Fruit fly (Drosophila melanogaster) whole organism, embryonic: ENCODE measurements around the gene MAPk-Ak2.
A peak's percentile ranks its signal among the peaks of the same experiment; 100 is the strongest.

Experiments used
- Abd-B ChIP-seq: fragments of 200-800 bp; sonication (Bioruptor generic); optimal IDR thresholded peaks from 2 replicates; lab custom pipeline; 2018; ENCODE audit warnings: missing biosample characterization, mild to moderate bottlenecking, missing genetic modification characterization, moderate library complexity
- CG10209 ChIP-seq: fragments of 200-800 bp; sonication (Bioruptor generic); optimal IDR thresholded peaks from 3 replicates; lab custom pipeline; 2017; ENCODE audit warnings: missing biosample characterization, mild to moderate bottlenecking, missing genetic modification characterization, missing genetic modification reagents
- CG10274 ChIP-seq: fragments of 200-800 bp; sonication (Bioruptor generic); optimal IDR thresholded peaks from 3 replicates; lab custom pipeline; 2017; ENCODE audit warnings: missing biosample characterization, mild to moderate bottlenecking, missing genetic modification characterization
- CG11093 ChIP-seq: fragments of 200-800 bp; sonication (Bioruptor generic); IDR thresholded peaks from 3 replicates; pipeline ENCODE4 v1.3.6; 2022; ENCODE audit warnings: missing biosample characterization, missing genetic modification characterization
- CG12219 ChIP-seq: fragments of 200-800 bp; sonication (Bioruptor generic); optimal IDR thresholded peaks from 3 replicates; lab custom pipeline; 2018; ENCODE audit warnings: missing biosample characterization, mild to moderate bottlenecking, missing genetic modification characterization
- CG12744 ChIP-seq: fragments of 200-800 bp; sonication (Bioruptor generic); optimal IDR thresholded peaks from 2 replicates; lab custom pipeline; 2016; ENCODE audit warnings: missing biosample characterization, missing genetic modification characterization
- CG14860 ChIP-seq: fragments of 200-800 bp; sonication (Bioruptor generic); IDR thresholded peaks from 3 replicates; pipeline ENCODE4 v1.3.6; 2022; ENCODE audit warnings: missing biosample characterization, missing genetic modification characterization; ENCODE audit not compliant: partially characterized antibody
- CG15011 ChIP-seq: fragments of 200-800 bp; sonication (Bioruptor generic); optimal IDR thresholded peaks from 3 replicates; lab custom pipeline; 2018; ENCODE audit warnings: missing biosample characterization, mild to moderate bottlenecking, missing genetic modification characterization
- CG17359 ChIP-seq: fragments of 200-800 bp; sonication (Bioruptor generic); optimal IDR thresholded peaks from 3 replicates; lab custom pipeline; 2018; ENCODE audit warnings: missing biosample characterization, mild to moderate bottlenecking, missing genetic modification characterization, moderate library complexity
- CG18599 ChIP-seq: fragments of 200-800 bp; sonication (Bioruptor generic); optimal IDR thresholded peaks from 3 replicates; lab custom pipeline; 2017; ENCODE audit warnings: missing biosample characterization, missing genetic modification characterization, mild to moderate bottlenecking, moderate library complexity, missing genetic modification reagents
- CG18619 ChIP-seq: fragments of 200-800 bp; sonication (Bioruptor generic); optimal IDR thresholded peaks from 3 replicates; lab custom pipeline; 2017; ENCODE audit warnings: missing biosample characterization, mild to moderate bottlenecking, missing genetic modification characterization
- CG2120 ChIP-seq: fragments of 200-800 bp; sonication (Bioruptor generic); optimal IDR thresholded peaks from 3 replicates; lab custom pipeline; 2016; ENCODE audit warnings: missing biosample characterization, missing genetic modification characterization
- CG31224 ChIP-seq: fragments of 200-800 bp; sonication (Bioruptor generic); IDR thresholded peaks from 2 replicates; pipeline ENCODE4 v1.3.6; 2022; ENCODE audit warnings: missing biosample characterization, missing genetic modification characterization
- CG32532 ChIP-seq: fragments of 200-800 bp; sonication (Bioruptor generic); IDR thresholded peaks from 2 replicates; pipeline ENCODE4 v1.3.6; 2022; ENCODE audit warnings: missing biosample characterization, missing genetic modification characterization
- CG3847 ChIP-seq: fragments of 200-800 bp; sonication (Bioruptor generic); IDR thresholded peaks from 2 replicates; pipeline ENCODE4 v1.3.6; 2022; ENCODE audit warnings: missing biosample characterization, missing genetic modification characterization
- CG4820 ChIP-seq: fragments of 200-800 bp; sonication (Bioruptor generic); optimal IDR thresholded peaks from 3 replicates; lab custom pipeline; 2016; ENCODE audit warnings: missing biosample characterization, missing genetic modification characterization
- CG8388 ChIP-seq: fragments of 200-800 bp; sonication (Bioruptor generic); optimal IDR thresholded peaks from 2 replicates; lab custom pipeline; 2019; ENCODE audit warnings: missing biosample characterization, mild to moderate bottlenecking, missing genetic modification characterization, moderate library complexity
- CG9215 ChIP-seq: fragments of 200-800 bp; sonication (Bioruptor generic); IDR thresholded peaks from 2 replicates; pipeline ENCODE4 v1.3.6; 2022; ENCODE audit warnings: missing biosample characterization, missing genetic modification characterization
- CTCF ChIP-seq: fragments of 200-800 bp; sonication (Bioruptor generic); optimal IDR thresholded peaks from 2 replicates; lab custom pipeline; 2017; ENCODE audit warnings: missing biosample characterization, mild to moderate bottlenecking, missing genetic modification characterization, moderate library complexity
- CkIIα-i1 ChIP-seq: fragments of 200-800 bp; sonication (Bioruptor generic); IDR thresholded peaks from 2 replicates; pipeline ENCODE4 v1.3.6; 2022; ENCODE audit warnings: missing biosample characterization, missing genetic modification characterization
- Deaf1 ChIP-seq: fragments of 200-800 bp; optimal IDR thresholded peaks from 3 replicates; lab custom pipeline; 2019; ENCODE audit warnings: missing biosample characterization, mild to moderate bottlenecking, missing genetic modification characterization, moderate library complexity
- Doc3 ChIP-seq: fragments of 200-800 bp; sonication (Bioruptor generic); IDR thresholded peaks from 3 replicates; pipeline ENCODE4 v1.3.6; 2022; ENCODE audit warnings: missing biosample characterization, missing genetic modification characterization; ENCODE audit not compliant: partially characterized antibody
- Fer1 ChIP-seq: fragments of 200-800 bp; sonication (Bioruptor generic); optimal IDR thresholded peaks from 2 replicates; lab custom pipeline; 2017; ENCODE audit warnings: missing biosample characterization, mild to moderate bottlenecking, missing genetic modification characterization
- HHEX ChIP-seq: fragments of 200-800 bp; sonication (Bioruptor generic); optimal IDR thresholded peaks from 3 replicates; lab custom pipeline; 2017; ENCODE audit warnings: missing biosample characterization, mild to moderate bottlenecking, missing genetic modification characterization, missing genetic modification reagents
- Max ChIP-seq: fragments of 200-800 bp; sonication (Bioruptor generic); optimal IDR thresholded peaks from 2 replicates; lab custom pipeline; 2016; ENCODE audit warnings: missing biosample characterization, mild to moderate bottlenecking, missing genetic modification characterization
- NC2α ChIP-seq: fragments of 200-800 bp; sonication (Bioruptor generic); optimal IDR thresholded peaks from 2 replicates; lab custom pipeline; 2016; ENCODE audit warnings: missing biosample characterization, missing genetic modification characterization
- NfI ChIP-seq: fragments of 200-800 bp; sonication (Bioruptor generic); optimal IDR thresholded peaks from 3 replicates; lab custom pipeline; 2018; ENCODE audit warnings: missing biosample characterization, mild to moderate bottlenecking, missing genetic modification characterization, moderate library complexity
- Ptx1 ChIP-seq: fragments of 200-800 bp; sonication (Bioruptor generic); IDR thresholded peaks from 2 replicates; pipeline ENCODE4 v1.3.6; 2022; ENCODE audit warnings: missing biosample characterization, missing genetic modification characterization
- Sox102F ChIP-seq: fragments of 200-800 bp; sonication (Bioruptor generic); optimal IDR thresholded peaks from 2 replicates; lab custom pipeline; 2018; ENCODE audit warnings: missing biosample characterization, mild to moderate bottlenecking, missing genetic modification characterization, moderate library complexity
- Ssrp ChIP-seq: fragments of 200-800 bp; sonication (Bioruptor generic); optimal IDR thresholded peaks from 2 replicates; lab custom pipeline; 2018; ENCODE audit warnings: missing biosample characterization, mild to moderate bottlenecking, missing genetic modification characterization, moderate library complexity
- Stat92E ChIP-seq, 3 experiments: fragments of >200 bp in 2 of 3; fragments of 200-800 bp in 1 of 3; sonication (Bioruptor generic) in 1 of 3; optimal IDR thresholded peaks; 2 replicates each; lab custom pipeline; 2017 to 2019; ENCODE audit warnings: missing biosample characterization in 3 of 3, missing genetic modification characterization in 3 of 3, mild to moderate bottlenecking in 1 of 3, moderate library complexity in 1 of 3
- TFAM ChIP-seq: fragments of 200-800 bp; sonication (Bioruptor generic); optimal IDR thresholded peaks from 2 replicates; lab custom pipeline; 2017; ENCODE audit warnings: missing biosample characterization, missing genetic modification characterization, inconsistent platforms
- bab2 ChIP-seq: fragments of 200-800 bp; sonication (Bioruptor generic); optimal IDR thresholded peaks from 2 replicates; lab custom pipeline; 2016; ENCODE audit warnings: missing biosample characterization, missing genetic modification characterization
- bigmax ChIP-seq: fragments of 200-800 bp; sonication (Bioruptor generic); optimal IDR thresholded peaks from 2 replicates; lab custom pipeline; 2018; ENCODE audit warnings: missing biosample characterization, mild to moderate bottlenecking, missing genetic modification characterization
- cad ChIP-seq: fragments of >200 bp; optimal IDR thresholded peaks from 2 replicates; lab custom pipeline; 2017; ENCODE audit warnings: missing biosample characterization, missing genetic modification characterization
- crc ChIP-seq: fragments of 200-800 bp; sonication (Bioruptor generic); optimal IDR thresholded peaks from 2 replicates; lab custom pipeline; 2016; ENCODE audit warnings: missing biosample characterization, missing genetic modification characterization
- cwo ChIP-seq: fragments of 200-800 bp; sonication (Bioruptor generic); optimal IDR thresholded peaks from 3 replicates; lab custom pipeline; 2017; ENCODE audit warnings: missing biosample characterization, missing genetic modification characterization, mild to moderate bottlenecking, moderate library complexity, missing genetic modification reagents
- danr ChIP-seq: fragments of 200-800 bp; sonication (Bioruptor generic); IDR thresholded peaks from 2 replicates; pipeline ENCODE4 v1.3.6; 2022; ENCODE audit warnings: missing biosample characterization, missing genetic modification characterization
- dpn ChIP-seq, 2 experiments: fragments of 200-800 bp; sonication (Bioruptor generic); optimal IDR thresholded peaks; 3 replicates each; lab custom pipeline; 2016; ENCODE audit warnings: missing biosample characterization in 2 of 2, missing genetic modification characterization in 2 of 2
- eve ChIP-seq, 2 experiments: fragments of >200 bp; optimal IDR thresholded peaks; 2 replicates each; lab custom pipeline; 2017; ENCODE audit warnings: missing biosample characterization in 2 of 2, missing genetic modification characterization in 2 of 2
- eyg ChIP-seq: fragments of 200-800 bp; sonication (Bioruptor generic); optimal IDR thresholded peaks from 3 replicates; lab custom pipeline; 2016; ENCODE audit warnings: missing biosample characterization, missing genetic modification characterization
- ftz-f1 ChIP-seq: fragments of 200-800 bp; sonication (Bioruptor generic); optimal IDR thresholded peaks from 2 replicates; lab custom pipeline; 2016; ENCODE audit warnings: missing biosample characterization, missing genetic modification characterization
- gt ChIP-seq: fragments of 200-800 bp; sonication (Bioruptor generic); IDR thresholded peaks from 2 replicates; pipeline ENCODE4 v1.3.6; 2022; ENCODE audit warnings: missing biosample characterization, missing genetic modification characterization
- h ChIP-seq: fragments of >200 bp; optimal IDR thresholded peaks from 2 replicates; lab custom pipeline; 2017
- hbn ChIP-seq: fragments of 200-800 bp; sonication (Bioruptor generic); IDR thresholded peaks from 2 replicates; pipeline ENCODE4 v1.3.6; 2022; ENCODE audit warnings: missing biosample characterization, missing genetic modification characterization; ENCODE audit not compliant: partially characterized antibody
- lilli ChIP-seq: fragments of 200-800 bp; sonication (Bioruptor generic); optimal IDR thresholded peaks from 3 replicates; lab custom pipeline; 2016; ENCODE audit warnings: missing biosample characterization, missing genetic modification characterization
- luna ChIP-seq: fragments of 200-800 bp; sonication (Bioruptor generic); optimal IDR thresholded peaks from 2 replicates; lab custom pipeline; 2016; ENCODE audit warnings: missing biosample characterization, missing genetic modification characterization
- pum ChIP-seq: fragments of 200-800 bp; sonication (Bioruptor generic); optimal IDR thresholded peaks from 2 replicates; lab custom pipeline; 2016; ENCODE audit warnings: missing biosample characterization, missing genetic modification characterization
- sug ChIP-seq: fragments of 200-800 bp; optimal IDR thresholded peaks from 2 replicates; lab custom pipeline; 2019; ENCODE audit warnings: missing biosample characterization, mild to moderate bottlenecking, missing genetic modification characterization, moderate library complexity
- tx ChIP-seq: fragments of 200-800 bp; sonication (Bioruptor generic); optimal IDR thresholded peaks from 2 replicates; lab custom pipeline; 2016; ENCODE audit warnings: missing biosample characterization, missing genetic modification characterization
- usp ChIP-seq: fragments of >200 bp; optimal IDR thresholded peaks from 2 replicates; lab custom pipeline; 2017; ENCODE audit warnings: missing biosample characterization, missing genetic modification characterization

The MAPk-Ak2 gene

DNA sequence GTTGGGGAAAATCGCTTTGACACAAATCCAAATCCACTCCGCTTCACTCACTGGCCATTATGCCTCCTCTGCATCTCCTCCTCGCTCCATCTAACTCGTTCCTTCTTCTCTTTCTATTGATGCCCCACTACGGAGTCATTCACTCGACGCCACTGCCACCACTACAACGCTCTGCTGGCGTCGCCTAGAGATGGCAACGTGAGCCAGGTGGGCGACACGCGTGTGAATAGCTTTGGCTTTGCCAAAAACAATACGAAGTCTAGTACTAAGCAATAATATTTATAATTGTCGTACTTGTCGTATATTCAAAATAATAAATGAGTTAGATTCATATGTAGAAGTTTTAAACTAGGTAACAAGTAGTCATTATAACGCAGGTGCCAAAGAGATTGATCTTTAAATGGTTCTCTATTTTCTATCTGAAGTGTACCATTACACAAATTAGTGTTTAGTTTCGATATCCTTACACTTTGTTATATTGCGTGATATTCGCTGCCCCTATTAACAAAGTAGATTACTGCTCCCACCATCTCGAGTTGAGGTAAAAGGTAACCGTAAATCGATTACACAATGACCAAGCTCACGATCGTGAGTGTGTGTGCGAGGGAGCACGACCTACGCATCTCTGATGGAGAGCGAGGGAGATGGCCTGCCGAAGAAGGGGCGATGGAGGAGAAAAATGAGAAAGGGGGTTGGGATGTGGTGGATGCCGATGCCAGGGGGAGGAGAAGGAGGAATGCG lies 18.8 kb downstream of the MAPk-Ak2 start (continued):
- TF ChIP-seq usp (GFP tag; lab: Kevin White, UChicago) (no peak), h (lab: Kevin White, UChicago) (no peak), Deaf1 (tag; lab: Kevin White, UChicago) (no peak), CG12219 (no peak), hbn (GFP tag; lab: Robert Waterston, UW) (peak; percentile 47), HHEX (GFP tag; lab: Kevin White, UChicago) (no peak), CG3847 (no peak), pum (peak; percentile 10), CG18619 (GFP tag; lab: Kevin White, UChicago) (no peak), TFAM (GFP tag; lab: Kevin White, UChicago) (no peak), crc (GFP tag; lab: Kevin White, UChicago) (no peak), lilli (GFP tag; lab: Kevin White, UChicago) (peak; percentile 57), CG8388 (GFP tag; lab: Kevin White, UChicago) (no peak), CG2120 (GFP tag; lab: Kevin White, UChicago) (peak; percentile 66), cwo (no peak), Abd-B (no peak), CkIIα-i1 (no peak), Sox102F (GFP tag; lab: Kevin White, UChicago) (no peak), bab2 (GFP tag; lab: Kevin White, UChicago) (no peak), eve (GFP tag; optimal IDR thresholded peaks at IDR 0.05; lab: Kevin White, UChicago) (no peak), bigmax (GFP tag; lab: Kevin White, UChicago) (no peak), Fer1 (GFP tag; lab: Kevin White, UChicago) (no peak), tx (GFP tag; lab: Kevin White, UChicago) (no peak), gt (GFP tag; lab: Robert Waterston, UW) (no peak), sug (no peak), CG32532 (GFP tag; lab: Robert Waterston, UW) (peak; percentile 38), CG14860 (GFP tag; lab: Robert Waterston, UW) (peak; percentile 62; the same call in 1 of the 3 replicates), NC2α (no peak), Max (no peak), CG9215 (GFP tag; lab: Robert Waterston, UW) (peak; percentile 12; the same call in 1 of the 2 replicates), danr (GFP tag; lab: Robert Waterston, UW) (no peak), Ptx1 (GFP tag; lab: Robert Waterston, UW) (0 out of 2 replicates have a peak, but pooled peaks have one; percentile 35), CG12744 (GFP tag; lab: Kevin White, UChicago) (no peak), Ssrp (tag; lab: Kevin White, UChicago) (no peak), dpn (GFP tag; optimal IDR thresholded peaks at IDR 0.05; lab: Kevin White, UChicago) (peak in 1 of 2 experiments; percentile 4), CG15011 (peak; percentile 22), CG31224 (no peak), CTCF (GFP tag; lab: Kevin White, UChicago) (no peak), luna (no peak), CG11093 (GFP tag; lab: Robert Waterston, UW) (no peak), CG4820 (GFP tag; lab: Kevin White, UChicago) (peak; percentile 4), Stat92E (GFP tag; optimal IDR thresholded peaks at IDR 0.05; lab: Kevin White, UChicago) (no peak), Doc3 (peak; percentile 79), CG17359 (tag; lab: Kevin White, UChicago) (no peak), cad (GFP tag; lab: Kevin White, UChicago) (no peak), CG10274 (GFP tag; lab: Kevin White, UChicago) (no peak), ftz-f1 (GFP tag; lab: Kevin White, UChicago) (no peak), CG10209 (GFP tag; lab: Kevin White, UChicago) (no peak), eyg (GFP tag; lab: Kevin White, UChicago) (no peak), CG18599 (GFP tag; lab: Kevin White, UChicago) (peak; percentile 41), NfI (GFP tag; lab: Kevin White, UChicago) (no peak)
